Fruit fly (Drosophila melanogaster) whole organism, adult: ENCODE data around the gene Best3.

Source experiments
- CG11617 ChIP-seq: fragments of 200-800 bp; sonication (Bioruptor generic); optimal IDR thresholded peaks from 2 replicates; lab custom pipeline; 2017; ENCODE audit warnings: mild to moderate bottlenecking, missing biosample characterization, missing genetic modification reagents, missing genetic modification characterization
- CG1620 ChIP-seq: fragments of 200-800 bp; sonication (Bioruptor generic); optimal IDR thresholded peaks from 2 replicates; lab custom pipeline; 2016; ENCODE audit warnings: missing biosample characterization, missing genetic modification characterization
- CG33017 ChIP-seq: fragments of 200-800 bp; sonication (Bioruptor generic); optimal IDR thresholded peaks from 2 replicates; lab custom pipeline; 2018; ENCODE audit warnings: missing biosample characterization, mild to moderate bottlenecking, missing genetic modification characterization, moderate library complexity
- CG5204 ChIP-seq: fragments of 200-800 bp; sonication (Bioruptor generic); optimal IDR thresholded peaks from 2 replicates; lab custom pipeline; 2016; ENCODE audit warnings: missing biosample characterization, missing genetic modification characterization
- CG7045 ChIP-seq: fragments of 200-800 bp; sonication (Bioruptor generic); optimal IDR thresholded peaks from 2 replicates; lab custom pipeline; 2017; ENCODE audit warnings: missing biosample characterization, mild to moderate bottlenecking, missing genetic modification characterization
- CG7101 ChIP-seq: fragments of 200-800 bp; sonication (Bioruptor generic); optimal IDR thresholded peaks from 2 replicates; lab custom pipeline; 2018; ENCODE audit warnings: missing biosample characterization, mild to moderate bottlenecking, missing genetic modification characterization, moderate library complexity
- Crg-1 ChIP-seq: fragments of 200-800 bp; sonication (Bioruptor generic); optimal IDR thresholded peaks from 2 replicates; lab custom pipeline; 2016; ENCODE audit warnings: missing biosample characterization, missing genetic modification characterization
- Mnt ChIP-seq: fragments of 200-800 bp; sonication (Bioruptor generic); optimal IDR thresholded peaks from 2 replicates; lab custom pipeline; 2016; ENCODE audit warnings: missing biosample characterization, mild to moderate bottlenecking, missing genetic modification characterization
- cic ChIP-seq: fragments of 200-800 bp; sonication (Bioruptor generic); optimal IDR thresholded peaks from 2 replicates; lab custom pipeline; 2017; ENCODE audit warnings: missing biosample characterization, mild to moderate bottlenecking, missing genetic modification characterization, moderate library complexity
- cnc ChIP-seq, 2 experiments: fragments of >200 bp; optimal IDR thresholded peaks; 2 replicates each; lab custom pipeline; 2017
- kay ChIP-seq: fragments of 200-800 bp; sonication (Bioruptor generic); peaks from one replicate; lab custom pipeline; 2016; ENCODE audit warnings: missing biosample characterization, missing genetic modification characterization, borderline replicate concordance
- pad ChIP-seq: fragments of 200-800 bp; sonication (Bioruptor generic); optimal IDR thresholded peaks from 3 replicates; lab custom pipeline; 2017; ENCODE audit warnings: missing biosample characterization, missing genetic modification characterization, mild to moderate bottlenecking, moderate library complexity, missing genetic modification reagents
- tj ChIP-seq: fragments of 200-800 bp; sonication (Bioruptor generic); optimal IDR thresholded peaks from 3 replicates; lab custom pipeline; 2017; ENCODE audit warnings: missing biosample characterization, mild to moderate bottlenecking, missing genetic modification characterization, moderate library complexity

- no peak for TF ChIP-seq CG5204 (GFP tag; lab: Kevin White, UChicago)
- no peak for TF ChIP-seq pad (GFP tag; lab: Kevin White, UChicago)
- TF ChIP-seq CG11617 (GFP tag; lab: Kevin White, UChicago), result no peak
- no peak for TF ChIP-seq CG7101 (tag; lab: Kevin White, UChicago)
- no peak for TF ChIP-seq kay (GFP tag; lab: Kevin White, UChicago)
- no peak for TF ChIP-seq tj
- no peak for TF ChIP-seq Mnt (GFP tag; lab: Kevin White, UChicago)
- TF ChIP-seq CG33017 (tag; lab: Kevin White, UChicago), result no peak
- no peak for TF ChIP-seq Crg-1 (GFP tag; lab: Kevin White, UChicago)
- no peak for TF ChIP-seq CG1620 (GFP tag; lab: Kevin White, UChicago)
- no peak for TF ChIP-seq cnc (optimal IDR thresholded peaks at IDR 0.05; lab: Kevin White, UChicago)
- no peak for TF ChIP-seq cic (GFP tag; lab: Kevin White, UChicago)
- no peak for TF ChIP-seq CG7045 (GFP tag; lab: Kevin White, UChicago)
These were observed 9.1 kb upstream of the Best3 start for dm6 chr3L:15311457-15312368.
